Worm (Caenorhabditis elegans) whole organism, late embryonic: Measurements from ENCODE around the gene K09F5.4.
A peak's percentile ranks its signal among the peaks of the same experiment; 100 is the strongest.

Experiments used
- C08G9.2 ChIP-seq: sonication (generic microtip); optimal IDR thresholded peaks from 2 replicates; lab custom pipeline; 2016; ENCODE audit warnings: mild to moderate bottlenecking, missing genetic modification characterization, moderate library complexity, missing compliant biosample characterization
- F13H6.1 ChIP-seq: sonication (generic microtip); optimal IDR thresholded peaks from 2 replicates; lab custom pipeline; 2016; ENCODE audit warnings: missing genetic modification characterization, missing compliant biosample characterization
- K09A11.1 ChIP-seq: sonication (generic microtip); optimal IDR thresholded peaks from 2 replicates; lab custom pipeline; 2017; ENCODE audit warnings: antibody characterized with exemption, mild to moderate bottlenecking, missing genetic modification characterization, missing compliant biosample characterization; ENCODE audit not compliant: insufficient read depth
- ahr-1 ChIP-seq: sonication (generic microtip); optimal IDR thresholded peaks from 2 replicates; lab custom pipeline; 2016; ENCODE audit warnings: missing genetic modification characterization, missing compliant biosample characterization
- ceh-14 ChIP-seq: sonication (generic microtip); optimal IDR thresholded peaks from 2 replicates; lab custom pipeline; 2016; ENCODE audit warnings: missing genotype, missing genetic modification characterization, missing compliant biosample characterization
- ceh-18 ChIP-seq: sonication (generic microtip); optimal IDR thresholded peaks from 2 replicates; lab custom pipeline; 2016; ENCODE audit warnings: missing genetic modification characterization, missing compliant biosample characterization
- ceh-19 ChIP-seq: fragments of 200-800 bp; sonication (Bioruptor generic); optimal IDR thresholded peaks from 2 replicates; lab custom pipeline; 2018; ENCODE audit warnings: mild to moderate bottlenecking, missing genetic modification characterization, missing compliant biosample characterization
- ceh-2 ChIP-seq: sonication (generic microtip); optimal IDR thresholded peaks from 2 replicates; lab custom pipeline; 2016; ENCODE audit warnings: missing genotype, missing genetic modification characterization, missing compliant biosample characterization
- ceh-22 ChIP-seq: sonication (generic microtip); optimal IDR thresholded peaks from 2 replicates; lab custom pipeline; 2017; ENCODE audit warnings: missing biosample characterization, missing genetic modification characterization
- ceh-24 ChIP-seq: sonication (generic microtip); optimal IDR thresholded peaks from 2 replicates; lab custom pipeline; 2016; ENCODE audit warnings: mild to moderate bottlenecking, missing genetic modification characterization, missing compliant biosample characterization
- ceh-31 ChIP-seq: sonication (generic microtip); optimal IDR thresholded peaks from 2 replicates; lab custom pipeline; 2016; ENCODE audit warnings: missing genetic modification characterization, missing compliant biosample characterization
- ceh-48 ChIP-seq: sonication (generic microtip); optimal IDR thresholded peaks from 2 replicates; lab custom pipeline; 2016; ENCODE audit warnings: missing genetic modification characterization, inconsistent platforms, missing compliant biosample characterization
- ceh-6 ChIP-seq: fragments of 200-800 bp; sonication (Bioruptor generic); optimal IDR thresholded peaks from 2 replicates; lab custom pipeline; 2018; ENCODE audit warnings: mild to moderate bottlenecking, missing genetic modification characterization, missing compliant biosample characterization
- ceh-9 ChIP-seq: sonication (generic microtip); optimal IDR thresholded peaks from 2 replicates; lab custom pipeline; 2016; ENCODE audit warnings: mild to moderate bottlenecking, missing genetic modification characterization, inconsistent platforms, missing compliant biosample characterization
- dmd-4 ChIP-seq: sonication (generic microtip); optimal IDR thresholded peaks from 2 replicates; lab custom pipeline; 2016; ENCODE audit warnings: borderline replicate concordance, missing genetic modification characterization, missing compliant biosample characterization
- dve-1 ChIP-seq: sonication (generic microtip); optimal IDR thresholded peaks from 2 replicates; lab custom pipeline; 2017; ENCODE audit warnings: antibody characterized with exemption, mild to moderate bottlenecking, missing genetic modification characterization, missing compliant biosample characterization
- eyg-1 ChIP-seq: sonication (generic microtip); optimal IDR thresholded peaks from 2 replicates; lab custom pipeline; 2016; ENCODE audit warnings: missing genotype, missing genetic modification characterization, missing compliant biosample characterization
- fkh-6 ChIP-seq: sonication (generic microtip); optimal IDR thresholded peaks from 2 replicates; lab custom pipeline; 2016; ENCODE audit warnings: missing genetic modification characterization, missing compliant biosample characterization
- gmeb-2 ChIP-seq: sonication (generic microtip); optimal IDR thresholded peaks from 2 replicates; lab custom pipeline; 2016; ENCODE audit warnings: missing genetic modification characterization, inconsistent platforms, missing compliant biosample characterization
- hlh-13 ChIP-seq: fragments of 200-800 bp; sonication (Bioruptor generic); optimal IDR thresholded peaks from 2 replicates; lab custom pipeline; 2018; ENCODE audit warnings: mild to moderate bottlenecking, missing genetic modification characterization, missing compliant biosample characterization
- lim-6 ChIP-seq: sonication (generic microtip); optimal IDR thresholded peaks from 2 replicates; lab custom pipeline; 2016; ENCODE audit warnings: missing genetic modification characterization, missing compliant biosample characterization
- lin-11 ChIP-seq: fragments of 200-800 bp; sonication (Bioruptor generic); optimal IDR thresholded peaks from 2 replicates; lab custom pipeline; 2018; ENCODE audit warnings: mild to moderate bottlenecking, missing genetic modification characterization, missing compliant biosample characterization
- nhr-232 ChIP-seq: sonication (generic microtip); optimal IDR thresholded peaks from 2 replicates; lab custom pipeline; 2016; ENCODE audit warnings: missing genetic modification characterization, missing compliant biosample characterization
- odd-2 ChIP-seq: sonication (generic microtip); optimal IDR thresholded peaks from 2 replicates; lab custom pipeline; 2017; ENCODE audit warnings: antibody characterized with exemption, mild to moderate bottlenecking, missing genetic modification characterization, missing compliant biosample characterization
- pha-4 ChIP-seq: fragments of 150-350 bp; optimal IDR thresholded peaks from 2 replicates; lab custom pipeline; 2018; ENCODE audit warnings: missing biosample characterization, missing genetic modification reagents, missing genetic modification characterization
- pros-1 ChIP-seq: fragments of 150-350 bp; optimal IDR thresholded peaks from 2 replicates; lab custom pipeline; 2014; ENCODE audit warnings: missing biosample characterization, missing genetic modification reagents, missing genetic modification characterization
- ref-2 ChIP-seq: sonication (generic microtip); optimal IDR thresholded peaks from 2 replicates; lab custom pipeline; 2016; ENCODE audit warnings: missing genetic modification characterization, missing compliant biosample characterization
- rnt-1 ChIP-seq: sonication (generic microtip); optimal IDR thresholded peaks from 2 replicates; lab custom pipeline; 2016; ENCODE audit warnings: missing genetic modification characterization, missing compliant biosample characterization
- sdc-2 ChIP-seq: sonication (generic microtip); optimal IDR thresholded peaks from 2 replicates; lab custom pipeline; 2016; ENCODE audit warnings: missing genotype, missing genetic modification characterization, missing compliant biosample characterization
- sox-2 ChIP-seq: fragments of 200-800 bp; sonication (Bioruptor generic); IDR thresholded peaks from 2 replicates; pipeline ENCODE4 v1.3.6; 2022; ENCODE audit warnings: missing genetic modification reagents, missing genetic modification characterization, missing compliant biosample characterization
- syd-9 ChIP-seq: sonication (generic microtip); optimal IDR thresholded peaks from 2 replicates; lab custom pipeline; 2016; ENCODE audit warnings: mild to moderate bottlenecking, missing genetic modification characterization, moderate library complexity, missing compliant biosample characterization
- tbx-2 ChIP-seq: sonication (generic microtip); optimal IDR thresholded peaks from 2 replicates; lab custom pipeline; 2016; ENCODE audit warnings: missing genetic modification characterization, missing compliant biosample characterization
- ttx-3 ChIP-seq: sonication (generic microtip); optimal IDR thresholded peaks from 2 replicates; lab custom pipeline; 2016; ENCODE audit warnings: missing genetic modification reagents, missing genetic modification characterization, missing compliant biosample characterization
- zip-5 ChIP-seq: sonication (generic microtip); optimal IDR thresholded peaks from 2 replicates; lab custom pipeline; 2016; ENCODE audit warnings: missing genetic modification characterization, missing compliant biosample characterization

The K09F5.4 gene

DNA sequence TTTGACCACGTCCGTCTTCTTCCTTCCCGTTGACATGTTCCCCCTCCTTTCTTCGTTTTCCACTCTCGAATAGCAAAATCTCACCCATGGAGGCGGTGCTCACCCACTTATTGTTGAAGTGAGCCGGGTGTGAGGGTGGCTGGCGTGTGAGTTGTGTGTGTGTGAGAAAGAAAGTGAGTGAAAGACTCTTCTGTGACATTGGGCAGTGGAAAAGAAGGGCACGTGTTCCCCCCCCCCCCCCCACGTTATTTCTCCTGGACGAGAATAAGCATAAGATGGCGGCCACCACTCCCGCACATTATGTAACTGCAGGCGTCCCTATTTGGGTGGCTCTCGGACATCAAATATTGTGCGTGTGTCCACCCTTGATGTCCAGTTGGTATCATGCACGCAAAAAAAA is 356 bp downstream of the K09F5.4 start:
- TF ChIP-seq fkh-6 (no peak), sox-2 (0 out of 2 replicates have a peak, but pooled peaks have one; percentile 6), ceh-18 (tag; lab: Kevin White, UChicago) (no peak), ceh-19 (peak; percentile 75)

DNA sequence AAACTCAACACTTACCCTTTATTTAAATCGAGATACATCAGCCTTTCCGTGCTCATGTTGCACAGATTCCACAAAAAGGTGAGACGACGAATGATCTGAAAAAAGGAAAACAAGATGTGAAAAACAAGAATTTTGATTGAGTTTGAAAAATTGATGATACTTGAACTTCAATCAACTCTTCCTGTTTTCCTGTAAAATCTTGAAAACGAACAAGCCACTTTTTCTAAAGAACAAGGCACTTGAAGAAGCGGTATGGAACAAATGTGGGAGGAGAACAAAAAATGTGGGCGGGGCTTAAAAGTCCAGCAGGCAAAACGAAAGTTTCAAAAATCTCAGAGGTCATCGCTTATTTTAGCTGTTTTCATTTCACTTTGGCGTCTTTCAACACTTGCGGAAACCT is 3.5 kb downstream of the K09F5.4 start, which contains the start of gene kvs-1:
Gene kvs-1 (minus strand): TSS at position 101 of the 400 bp plus-strand sequence.
- TF ChIP-seq odd-2 (tag; lab: Kevin White, UChicago): no peak
- no peak for TF ChIP-seq ceh-9
- no peak for TF ChIP-seq ceh-24
- TF ChIP-seq fkh-6: no peak
- TF ChIP-seq zip-5 (tag; lab: Kevin White, UChicago): no peak
- no peak for TF ChIP-seq pros-1 (tag; lab: Kevin White, UChicago)
- no peak for TF ChIP-seq eyg-1
- no peak for TF ChIP-seq gmeb-2
- TF ChIP-seq nhr-232 (tag; lab: Kevin White, UChicago): no peak
- TF ChIP-seq ahr-1 (tag; lab: Kevin White, UChicago): no peak
- no peak for TF ChIP-seq ceh-22 (tag; lab: Kevin White, UChicago)
- no peak for TF ChIP-seq ceh-14 (tag; lab: Kevin White, UChicago)

ce11 chrX:7703863-7704262 is 6.7 kb downstream of the K09F5.4 start:
- TF ChIP-seq lin-11 (tag; lab: Kevin White, UChicago): no peak
- TF ChIP-seq ceh-48 (tag; lab: Kevin White, UChicago): no peak
- no peak for TF ChIP-seq tbx-2
- no peak for TF ChIP-seq ceh-6 (GFP tag; lab: Kevin White, UChicago)
- no peak for TF ChIP-seq K09A11.1 (tag; lab: Kevin White, UChicago)
- no peak for TF ChIP-seq dve-1 (tag; lab: Kevin White, UChicago)

ce11 chrX:7689570-7689969 is 21.0 kb downstream of the K09F5.4 start:
- no peak for TF ChIP-seq F13H6.1 (tag; lab: Kevin White, UChicago)
- TF ChIP-seq ceh-6 (GFP tag; lab: Kevin White, UChicago): no peak
- TF ChIP-seq ttx-3 (tag; lab: Kevin White, UChicago): no peak
- no peak for TF ChIP-seq lim-6 (tag; lab: Kevin White, UChicago)
- no peak for TF ChIP-seq pha-4 (tag; lab: Kevin White, UChicago)
- no peak for TF ChIP-seq ceh-2
- TF ChIP-seq rnt-1: no peak
- TF ChIP-seq C08G9.2 (tag; lab: Kevin White, UChicago): no peak
- no peak for TF ChIP-seq syd-9 (tag; lab: Kevin White, UChicago)
- TF ChIP-seq hlh-13: no peak
- TF ChIP-seq sdc-2 (tag; lab: Kevin White, UChicago): no peak

ce11 chrX:7689119-7689518 is 21.4 kb downstream of the K09F5.4 start, which contains the start of gene clik-2:
clik-2 (minus strand) TSS chrX:7689219.
- TF ChIP-seq ceh-19: no peak
- TF ChIP-seq ceh-31 (tag; lab: Kevin White, UChicago): no peak
- no peak for TF ChIP-seq dmd-4 (tag; lab: Kevin White, UChicago)
- no peak for TF ChIP-seq gmeb-2
- TF ChIP-seq sdc-2 (tag; lab: Kevin White, UChicago): no peak
- no peak for TF ChIP-seq ref-2
- no peak for TF ChIP-seq tbx-2
